Worm (Caenorhabditis elegans): Measurements from ENCODE around the gene W02D7.5.
A peak's percentile ranks its signal among the peaks of the same experiment; 100 is the strongest.

W02D7.5 gene

ce11 chrV:8262212-8262611 is 36.8 kb downstream of the W02D7.5 start:
- TF ChIP-seq irx-1 (tag; optimal IDR thresholded peaks at IDR 0.05) (no peak), lin-14 (GFP tag; optimal IDR thresholded peaks at IDR 0.05) (peak; percentile 13)

- TF ChIP-seq hlh-17 (GFP tag; optimal IDR thresholded peaks at IDR 0.05; ENCODE audit: borderline replicate concordance) (no peak), ets-5 (GFP tag; IDR thresholded peaks at IDR 0.05) (no peak), unc-98 (GFP tag; IDR thresholded peaks at IDR 0.05) (no peak), C34B4.2 (tag; optimal IDR thresholded peaks at IDR 0.05) (no peak), mef-2 (tag; optimal IDR thresholded peaks at IDR 0.05) (no peak), lin-13 (GFP tag; optimal IDR thresholded peaks at IDR 0.05) (no peak), nhr-84 (tag; optimal IDR thresholded peaks at IDR 0.05) (no peak), nhr-47 (tag; optimal IDR thresholded peaks at IDR 0.05) (no peak), hlh-4 (tag; optimal IDR thresholded peaks at IDR 0.05) (no peak), xbp-1 (tag; optimal IDR thresholded peaks at IDR 0.05) (no peak), unc-62 (GFP tag; optimal IDR thresholded peaks at IDR 0.05) (no peak), nhr-237 (tag; optimal IDR thresholded peaks at IDR 0.05) (no peak), lin-15B (tag; optimal IDR thresholded peaks at IDR 0.05) (no peak), egl-13 (tag; optimal IDR thresholded peaks at IDR 0.05) (no peak)
Measured at ce11 chrV:8259016-8259415, 40.0 kb downstream of the W02D7.5 start, which contains the start of gene C16D9.1. Gene C16D9.1 (plus strand): TSS chrV:8259316.

- TF ChIP-seq lin-14 (GFP tag; optimal IDR thresholded peaks at IDR 0.05): peak; percentile 6
- peak; percentile 68 for TF ChIP-seq blmp-1 (tag; optimal IDR thresholded peaks at IDR 0.05)
- TF ChIP-seq mef-2 (tag; optimal IDR thresholded peaks at IDR 0.05): no peak
Measured at ce11 chrV:8254973-8255372, 44.1 kb downstream of the W02D7.5 start.

ce11 chrV:8253946-8254345 is 45.1 kb downstream of the W02D7.5 start:
- peak; percentile 18 for TF ChIP-seq lin-14 (GFP tag; optimal IDR thresholded peaks at IDR 0.05)
- no peak for TF ChIP-seq F16B12.6 (tag; optimal IDR thresholded peaks at IDR 0.05)
- TF ChIP-seq xbp-1 (tag; optimal IDR thresholded peaks at IDR 0.05): no peak
- TF ChIP-seq ets-5 (GFP tag; IDR thresholded peaks at IDR 0.05): no peak
- no peak for TF ChIP-seq grh-1 (GFP tag; IDR thresholded peaks at IDR 0.05)
- no peak for TF ChIP-seq mef-2 (tag; optimal IDR thresholded peaks at IDR 0.05)
- TF ChIP-seq efl-1 (optimal IDR thresholded peaks at IDR 0.05): no peak
- peak in 1 of 2 experiments; percentile 41 for TF ChIP-seq efl-1 (GFP tag; optimal IDR thresholded peaks at IDR 0.05 in 1 of 2)

ce11 chrV:8252532-8252931 is 46.5 kb downstream of the W02D7.5 start:
- TF ChIP-seq fkh-4 (tag; optimal IDR thresholded peaks at IDR 0.05; ENCODE audit: borderline replicate concordance): no peak
- TF ChIP-seq sup-37 (GFP tag; optimal IDR thresholded peaks at IDR 0.05): no peak
- TF ChIP-seq rnt-1 (tag; optimal IDR thresholded peaks at IDR 0.05): peak; percentile 75
- no peak for TF ChIP-seq ceh-82 (tag; optimal IDR thresholded peaks at IDR 0.05)
- peak in 1 of 2 experiments; percentile 28 for TF ChIP-seq lsy-2 (tag; optimal IDR thresholded peaks at IDR 0.05)
- peak; percentile 6 for TF ChIP-seq nhr-20 (tag; optimal IDR thresholded peaks at IDR 0.05)
- TF ChIP-seq lin-14 (GFP tag; optimal IDR thresholded peaks at IDR 0.05): peak; percentile 70
- TF ChIP-seq nhr-71 (tag; optimal IDR thresholded peaks at IDR 0.05): peak; percentile 65
- peak; percentile 68 for TF ChIP-seq lin-39 (tag; optimal IDR thresholded peaks at IDR 0.05)
- peak; percentile 21 for TF ChIP-seq snu-23 (GFP tag; optimal IDR thresholded peaks at IDR 0.05)
- peak; percentile 12 for TF ChIP-seq snpc-4 (tag; optimal IDR thresholded peaks at IDR 0.05)
- no peak for TF ChIP-seq ama-1 (optimal IDR thresholded peaks at IDR 0.05)
- TF ChIP-seq nhr-19 (GFP tag; conservative IDR thresholded peaks at IDR 0.05): peak; percentile 36; the same call in 1 of the 2 replicates
- no peak for TF ChIP-seq unc-62 (GFP tag; optimal IDR thresholded peaks at IDR 0.05)
- TF ChIP-seq mdl-1 (tag; optimal IDR thresholded peaks at IDR 0.05): peak in 1 of 2 experiments; percentile 12
- no peak for TF ChIP-seq hlh-4 (tag; optimal IDR thresholded peaks at IDR 0.05)
- no peak for TF ChIP-seq grh-1 (GFP tag; IDR thresholded peaks at IDR 0.05)
- no peak for TF ChIP-seq ztf-11 (tag; optimal IDR thresholded peaks at IDR 0.05)
